Fruit fly (Drosophila melanogaster): ENCODE measurements around the gene p130CAS.

The p130CAS gene

dm6 chr3L:131151-131997, 21.3 kb upstream of the p130CAS start (continued):
- TF ChIP-seq CG10267 (tag; optimal IDR thresholded peaks at IDR 0.05) (no peak), odd (GFP tag; optimal IDR thresholded peaks at IDR 0.05) (no peak), CG6254 (GFP tag; optimal IDR thresholded peaks at IDR 0.05) (peak; percentile 67), nau (GFP tag; optimal IDR thresholded peaks at IDR 0.05) (peak; percentile 66), CG7928 (GFP tag; optimal IDR thresholded peaks at IDR 0.05) (no peak), CG8290 (GFP tag; optimal IDR thresholded peaks at IDR 0.05) (no peak), CG8290 (tag; optimal IDR thresholded peaks at IDR 0.05) (peak in 1 of 2 experiments; percentile 73), jing (GFP tag; optimal IDR thresholded peaks at IDR 0.05) (no peak), so (GFP tag; IDR thresholded peaks at IDR 0.05) (peak; percentile 75; the same call in 1 of the 3 replicates), Hr78 (GFP tag; optimal IDR thresholded peaks at IDR 0.05) (peak in 1 of 2 experiments; percentile 15), C15 (GFP tag; IDR thresholded peaks at IDR 0.05) (no peak), her (GFP tag; optimal IDR thresholded peaks at IDR 0.05) (peak; percentile 14), Jarid2 (GFP tag; optimal IDR thresholded peaks at IDR 0.05) (peak; percentile 91), chm (GFP tag; IDR thresholded peaks at IDR 0.05) (peak; percentile 72), yki (optimal IDR thresholded peaks at IDR 0.05) (peak; percentile 89), CG15601 (tag; optimal IDR thresholded peaks at IDR 0.05) (peak; percentile 22), CG16779 (GFP tag; IDR thresholded peaks at IDR 0.05) (0 out of 2 replicates have a peak, but pooled peaks have one; percentile 6), zen2 (GFP tag; IDR thresholded peaks at IDR 0.05; ENCODE audit: partially characterized antibody) (peak; percentile 55; the same call in 1 of the 3 replicates), Poxn (GFP tag; IDR thresholded peaks at IDR 0.05) (no peak), Pdp1 (GFP tag; optimal IDR thresholded peaks at IDR 0.05) (peak in 1 of 2 experiments; percentile 93), Dad (GFP tag; optimal IDR thresholded peaks at IDR 0.05) (peak; percentile 39), Dp (GFP tag; optimal IDR thresholded peaks at IDR 0.05) (peak; percentile 23), Rx (GFP tag; IDR thresholded peaks at IDR 0.05) (no peak), HmgD (GFP tag; optimal IDR thresholded peaks at IDR 0.05) (peak; percentile 35), Mes4 (GFP tag; optimal IDR thresholded peaks at IDR 0.05) (peak; percentile 22), CG15479 (GFP tag; optimal IDR thresholded peaks at IDR 0.05) (peak; percentile 35), al (GFP tag; IDR thresholded peaks at IDR 0.05) (no peak), CG6765 (GFP tag; optimal IDR thresholded peaks at IDR 0.05) (peak; percentile 71), CG9437 (GFP tag; optimal IDR thresholded peaks at IDR 0.05) (peak; percentile 8), CG3847 (GFP tag; IDR thresholded peaks at IDR 0.05) (no peak), Hr3 (GFP tag; optimal IDR thresholded peaks at IDR 0.05) (peak; percentile 46), gro (GFP tag; optimal IDR thresholded peaks at IDR 0.05) (no peak), CG3726 (GFP tag; IDR thresholded peaks at IDR 0.05) (no peak), Drgx (GFP tag; IDR thresholded peaks at IDR 0.05) (peak; percentile 77), CG8924 (tag; optimal IDR thresholded peaks at IDR 0.05) (peak; percentile 24), Sry-β (GFP tag; optimal IDR thresholded peaks at IDR 0.05) (peak; percentile 28), CrebB (tag; optimal IDR thresholded peaks at IDR 0.05) (peak; percentile 21), CG15011 (GFP tag; optimal IDR thresholded peaks at IDR 0.05) (peak; percentile 20), pros (GFP tag; optimal IDR thresholded peaks at IDR 0.05) (peak; percentile 99), CG17186 (GFP tag; optimal IDR thresholded peaks at IDR 0.05) (no peak), vvl (GFP tag; IDR thresholded peaks at IDR 0.05) (peak; percentile 38; the same call in 1 of the 2 replicates), CG13775 (GFP tag; optimal IDR thresholded peaks at IDR 0.05) (no peak), CG3163 (GFP tag; optimal IDR thresholded peaks at IDR 0.05) (peak; percentile 98), tap (tag; optimal IDR thresholded peaks at IDR 0.05) (peak; percentile 31), tio (GFP tag; optimal IDR thresholded peaks at IDR 0.05) (no peak), chinmo (GFP tag; IDR thresholded peaks at IDR 0.05; ENCODE audit: partially characterized antibody) (peak; percentile 100), lbe (GFP tag; optimal IDR thresholded peaks at IDR 0.05) (peak; percentile 25), Deaf1 (tag; optimal IDR thresholded peaks at IDR 0.05) (peak; percentile 99), CG11696 (GFP tag; IDR thresholded peaks at IDR 0.05) (no peak)

All from whole organism, embryonic.